Fruit fly (Drosophila melanogaster) whole organism, embryonic: ENCODE results near the gene Pk34A.

Experiments used
- Bgb ChIP-seq: fragments of 200-800 bp; sonication (Bioruptor generic); IDR thresholded peaks from 2 replicates; pipeline ENCODE4 v1.3.6; 2022; ENCODE audit warnings: missing biosample characterization, missing genetic modification characterization; ENCODE audit not compliant: partially characterized antibody
- CG10209 ChIP-seq: fragments of 200-800 bp; sonication (Bioruptor generic); optimal IDR thresholded peaks from 3 replicates; lab custom pipeline; 2017; ENCODE audit warnings: missing biosample characterization, mild to moderate bottlenecking, missing genetic modification characterization, missing genetic modification reagents
- CG10274 ChIP-seq: fragments of 200-800 bp; sonication (Bioruptor generic); optimal IDR thresholded peaks from 3 replicates; lab custom pipeline; 2017; ENCODE audit warnings: missing biosample characterization, mild to moderate bottlenecking, missing genetic modification characterization
- CG11247 ChIP-seq: fragments of 200-800 bp; sonication (Bioruptor generic); IDR thresholded peaks from 2 replicates; pipeline ENCODE4 v1.3.6; 2022; ENCODE audit warnings: missing biosample characterization, missing genetic modification characterization
- CG11504 ChIP-seq: fragments of 200-800 bp; sonication (Bioruptor generic); optimal IDR thresholded peaks from 3 replicates; lab custom pipeline; 2019; ENCODE audit warnings: missing biosample characterization, mild to moderate bottlenecking, missing genetic modification characterization, moderate library complexity
- CG11723 ChIP-seq: fragments of 200-800 bp; sonication (Bioruptor generic); optimal IDR thresholded peaks from 2 replicates; lab custom pipeline; 2017; ENCODE audit warnings: missing biosample characterization, mild to moderate bottlenecking, missing genetic modification characterization
- CG13296 ChIP-seq: fragments of 200-800 bp; sonication (Bioruptor generic); optimal IDR thresholded peaks from 3 replicates; lab custom pipeline; 2018; ENCODE audit warnings: missing biosample characterization, mild to moderate bottlenecking, missing genetic modification characterization
- CG15479 ChIP-seq: fragments of 200-800 bp; sonication (Bioruptor generic); optimal IDR thresholded peaks from 3 replicates; lab custom pipeline; 2019; ENCODE audit warnings: missing biosample characterization, mild to moderate bottlenecking, missing genetic modification characterization, moderate library complexity
- CG17328 ChIP-seq: fragments of 200-800 bp; sonication (Bioruptor generic); IDR thresholded peaks from 2 replicates; pipeline ENCODE4 v1.3.6; 2022; ENCODE audit warnings: missing biosample characterization, missing genetic modification characterization
- CG17359 ChIP-seq: fragments of 200-800 bp; sonication (Bioruptor generic); optimal IDR thresholded peaks from 3 replicates; lab custom pipeline; 2018; ENCODE audit warnings: missing biosample characterization, mild to moderate bottlenecking, missing genetic modification characterization, moderate library complexity
- CG17385 ChIP-seq: fragments of 200-800 bp; sonication (Bioruptor generic); optimal IDR thresholded peaks from 3 replicates; lab custom pipeline; 2018; ENCODE audit warnings: missing biosample characterization, mild to moderate bottlenecking, missing genetic modification characterization
- CG18764 ChIP-seq: fragments of 200-800 bp; sonication (Bioruptor generic); optimal IDR thresholded peaks from 3 replicates; lab custom pipeline; 2016; ENCODE audit warnings: missing biosample characterization, missing genetic modification characterization
- CG2712 ChIP-seq: fragments of 200-800 bp; optimal IDR thresholded peaks from 3 replicates; lab custom pipeline; 2019; ENCODE audit warnings: missing biosample characterization, mild to moderate bottlenecking, missing genetic modification characterization, moderate library complexity
- CG31224 ChIP-seq: fragments of 200-800 bp; sonication (Bioruptor generic); IDR thresholded peaks from 2 replicates; pipeline ENCODE4 v1.3.6; 2022; ENCODE audit warnings: missing biosample characterization, missing genetic modification characterization
- CG32772 ChIP-seq: fragments of 200-800 bp; sonication (Bioruptor generic); IDR thresholded peaks from 2 replicates; pipeline ENCODE4 v1.3.6; 2022; ENCODE audit warnings: missing biosample characterization, missing genetic modification characterization
- CG4730 ChIP-seq: fragments of 200-800 bp; sonication (Bioruptor generic); IDR thresholded peaks from 2 replicates; pipeline ENCODE4 v1.3.6; 2022; ENCODE audit warnings: missing biosample characterization, missing genetic modification characterization
- CG6654 ChIP-seq: fragments of 200-800 bp; sonication (Bioruptor generic); optimal IDR thresholded peaks from 2 replicates; lab custom pipeline; 2017; ENCODE audit warnings: missing biosample characterization, mild to moderate bottlenecking, missing genetic modification characterization
- CG7357 ChIP-seq: fragments of 200-800 bp; sonication (Bioruptor generic); IDR thresholded peaks from 3 replicates; pipeline ENCODE4 v1.3.6; 2022; ENCODE audit warnings: missing biosample characterization, missing genetic modification characterization
- CG8765 ChIP-seq: fragments of 200-800 bp; sonication (Bioruptor generic); IDR thresholded peaks from 2 replicates; pipeline ENCODE4 v1.3.6; 2022; ENCODE audit warnings: missing biosample characterization, missing genetic modification characterization
- D19A ChIP-seq: fragments of 200-800 bp; optimal IDR thresholded peaks from 3 replicates; lab custom pipeline; 2019; ENCODE audit warnings: missing biosample characterization, mild to moderate bottlenecking, missing genetic modification characterization, moderate library complexity
- Dfd ChIP-seq, 2 experiments: fragments of >200 bp; optimal IDR thresholded peaks; 2 replicates each; lab custom pipeline; 2017; ENCODE audit warnings: missing biosample characterization in 2 of 2, missing genetic modification characterization in 2 of 2
- Max ChIP-seq: fragments of 200-800 bp; sonication (Bioruptor generic); optimal IDR thresholded peaks from 2 replicates; lab custom pipeline; 2016; ENCODE audit warnings: missing biosample characterization, mild to moderate bottlenecking, missing genetic modification characterization
- Nf-YA ChIP-seq: fragments of 200-800 bp; sonication (Bioruptor generic); IDR thresholded peaks from 2 replicates; pipeline ENCODE4 v1.3.6; 2022; ENCODE audit warnings: missing biosample characterization, missing genetic modification characterization
- NfI ChIP-seq: fragments of 200-800 bp; sonication (Bioruptor generic); optimal IDR thresholded peaks from 3 replicates; lab custom pipeline; 2018; ENCODE audit warnings: missing biosample characterization, mild to moderate bottlenecking, missing genetic modification characterization, moderate library complexity
- Pdp1 ChIP-seq, 2 experiments: fragments of 200-800 bp; sonication (Bioruptor generic); optimal IDR thresholded peaks; 3 replicates each; lab custom pipeline; 2016; ENCODE audit warnings: missing biosample characterization in 2 of 2, missing genetic modification characterization in 2 of 2, mild to moderate bottlenecking in 1 of 2, moderate library complexity in 1 of 2
- Scr ChIP-seq: fragments of 200-800 bp; sonication (Bioruptor generic); IDR thresholded peaks from 2 replicates; pipeline ENCODE4 v1.3.6; 2022; ENCODE audit warnings: missing biosample characterization, missing genetic modification characterization; ENCODE audit not compliant: partially characterized antibody
- Side ChIP-seq: fragments of 200-800 bp; sonication (Bioruptor generic); optimal IDR thresholded peaks from 2 replicates; lab custom pipeline; 2016; ENCODE audit warnings: missing biosample characterization, missing genetic modification characterization
- Xrp1 ChIP-seq: fragments of 200-800 bp; sonication (Bioruptor generic); IDR thresholded peaks from 2 replicates; pipeline ENCODE4 v1.3.6; 2022; ENCODE audit warnings: missing biosample characterization, missing genetic modification characterization
- ab ChIP-seq: fragments of 200-800 bp; sonication (Bioruptor generic); optimal IDR thresholded peaks from 2 replicates; lab custom pipeline; 2016; ENCODE audit warnings: missing biosample characterization, missing genetic modification characterization
- ase ChIP-seq: fragments of 200-800 bp; sonication (Bioruptor generic); IDR thresholded peaks from 3 replicates; pipeline ENCODE4 v1.3.6; 2022; ENCODE audit warnings: missing biosample characterization, missing genetic modification characterization
- az2 ChIP-seq: fragments of 200-800 bp; sonication (Bioruptor generic); optimal IDR thresholded peaks from 3 replicates; lab custom pipeline; 2016; ENCODE audit warnings: missing biosample characterization, missing genetic modification characterization
- btn ChIP-seq: fragments of 200-800 bp; sonication (Bioruptor generic); optimal IDR thresholded peaks from 2 replicates; lab custom pipeline; 2016; ENCODE audit warnings: missing biosample characterization, missing genetic modification characterization
- danr ChIP-seq: fragments of 200-800 bp; sonication (Bioruptor generic); IDR thresholded peaks from 2 replicates; pipeline ENCODE4 v1.3.6; 2022; ENCODE audit warnings: missing biosample characterization, missing genetic modification characterization
- disco-r ChIP-seq: fragments of 200-800 bp; sonication (Bioruptor generic); optimal IDR thresholded peaks from 2 replicates; lab custom pipeline; 2016; ENCODE audit warnings: missing biosample characterization, missing genetic modification characterization
- dysf ChIP-seq: fragments of 200-800 bp; sonication (Bioruptor generic); IDR thresholded peaks from 3 replicates; pipeline ENCODE4 v1.3.6; 2022; ENCODE audit warnings: missing biosample characterization, missing genetic modification characterization
- en ChIP-seq: fragments of 200-800 bp; sonication (Bioruptor generic); optimal IDR thresholded peaks from 2 replicates; lab custom pipeline; 2016; ENCODE audit warnings: missing biosample characterization, missing genetic modification characterization
- grn ChIP-seq: fragments of 200-800 bp; sonication (Bioruptor generic); optimal IDR thresholded peaks from 3 replicates; lab custom pipeline; 2017; ENCODE audit warnings: missing biosample characterization, missing genetic modification characterization
- lbe ChIP-seq: fragments of 200-800 bp; sonication (Bioruptor generic); optimal IDR thresholded peaks from 2 replicates; lab custom pipeline; 2016; ENCODE audit warnings: missing biosample characterization, mild to moderate bottlenecking, missing genetic modification characterization
- mirr ChIP-seq: fragments of 200-800 bp; sonication (Bioruptor generic); optimal IDR thresholded peaks from 3 replicates; lab custom pipeline; 2018; ENCODE audit warnings: missing biosample characterization, mild to moderate bottlenecking, missing genetic modification characterization
- nom ChIP-seq: fragments of 200-800 bp; sonication (Bioruptor generic); optimal IDR thresholded peaks from 2 replicates; lab custom pipeline; 2017; ENCODE audit warnings: missing biosample characterization, missing genetic modification characterization, mild to moderate bottlenecking, moderate library complexity, missing genetic modification reagents
- p53 ChIP-seq: fragments of 200-800 bp; sonication (Bioruptor generic); optimal IDR thresholded peaks from 2 replicates; lab custom pipeline; 2016; ENCODE audit warnings: missing biosample characterization, missing genetic modification characterization
- pfk ChIP-seq: fragments of 200-800 bp; sonication (Bioruptor generic); optimal IDR thresholded peaks from 2 replicates; lab custom pipeline; 2018; ENCODE audit warnings: missing biosample characterization, mild to moderate bottlenecking, missing genetic modification characterization, moderate library complexity
- pnt ChIP-seq: fragments of 200-800 bp; sonication (Bioruptor generic); optimal IDR thresholded peaks from 3 replicates; lab custom pipeline; 2016; ENCODE audit warnings: missing biosample characterization, missing genetic modification characterization
- scrt ChIP-seq: fragments of 200-800 bp; sonication (Bioruptor generic); optimal IDR thresholded peaks from 2 replicates; lab custom pipeline; 2018; ENCODE audit warnings: missing biosample characterization, mild to moderate bottlenecking, missing genetic modification characterization, moderate library complexity
- sima ChIP-seq: fragments of 200-800 bp; sonication (Bioruptor generic); optimal IDR thresholded peaks from 2 replicates; lab custom pipeline; 2016; ENCODE audit warnings: missing biosample characterization, missing genetic modification characterization
- sob ChIP-seq: fragments of 200-800 bp; sonication (Bioruptor generic); IDR thresholded peaks from 2 replicates; pipeline ENCODE4 v1.3.6; 2022; ENCODE audit warnings: missing biosample characterization, missing genetic modification characterization
- stc ChIP-seq: fragments of 200-800 bp; sonication (Bioruptor generic); IDR thresholded peaks from 2 replicates; pipeline ENCODE4 v1.3.6; 2022; ENCODE audit warnings: missing biosample characterization, missing genetic modification characterization
- tup ChIP-seq: fragments of 200-800 bp; sonication (Bioruptor generic); optimal IDR thresholded peaks from 2 replicates; lab custom pipeline; 2016; ENCODE audit warnings: missing biosample characterization, mild to moderate bottlenecking, missing genetic modification characterization, moderate library complexity
- zfh2 ChIP-seq: fragments of 200-800 bp; sonication (Bioruptor generic); optimal IDR thresholded peaks from 2 replicates; lab custom pipeline; 2016; ENCODE audit warnings: missing biosample characterization, missing genetic modification characterization

Gene Pk34A

dm6 chr2L:13164994-13165801, 6.6 kb downstream of the Pk34A start, which contains the start of gene Sirt1 (continued):
- TF ChIP-seq pnt = peak; percentile 59
- TF ChIP-seq Nf-YA (GFP tag; lab: Robert Waterston, UW) = no peak
- TF ChIP-seq dysf (GFP tag; lab: Robert Waterston, UW) = peak; percentile 90
- no peak for TF ChIP-seq Dfd (GFP tag; optimal IDR thresholded peaks at IDR 0.05; lab: Kevin White, UChicago)
- TF ChIP-seq danr (GFP tag; lab: Robert Waterston, UW) = no peak; the same call in 1 of the 2 replicates
- TF ChIP-seq ase (GFP tag; lab: Robert Waterston, UW) = peak; percentile 59; the same call in 1 of the 3 replicates
- TF ChIP-seq Side (GFP tag; lab: Kevin White, UChicago) = no peak
- no peak for TF ChIP-seq CG15479
- peak; percentile 50; the same call in 1 of the 2 replicates for TF ChIP-seq stc (GFP tag; lab: Robert Waterston, UW)
- peak; percentile 67 for TF ChIP-seq CG4730
- no peak for TF ChIP-seq mirr (GFP tag; lab: Kevin White, UChicago)
- peak; percentile 70 to 85 for TF ChIP-seq Pdp1 (GFP tag; optimal IDR thresholded peaks at IDR 0.05; lab: Kevin White, UChicago)
- TF ChIP-seq NfI = peak; percentile 81
- no peak for TF ChIP-seq D19A (tag; lab: Kevin White, UChicago)
- TF ChIP-seq disco-r = no peak
- peak; percentile 11 for TF ChIP-seq tup (GFP tag; lab: Kevin White, UChicago)
- peak; percentile 91 for TF ChIP-seq CG11504 (tag; lab: Kevin White, UChicago)
- peak; percentile 57; the same call in 1 of the 2 replicates for TF ChIP-seq CG11247 (GFP tag; lab: Robert Waterston, UW)
- TF ChIP-seq scrt (GFP tag; lab: Kevin White, UChicago) = peak; percentile 41
- peak; percentile 88 for TF ChIP-seq CG10209
- no peak for TF ChIP-seq grn
- peak; percentile 71 for TF ChIP-seq CG17359 (tag; lab: Kevin White, UChicago)
- peak; percentile 67 for TF ChIP-seq CG6654 (GFP tag; lab: Kevin White, UChicago)
- peak; percentile 77 for TF ChIP-seq CG17385 (GFP tag; lab: Kevin White, UChicago)
- TF ChIP-seq lbe (GFP tag; lab: Kevin White, UChicago) = peak; percentile 32
- peak; percentile 61; the same call in 1 of the 2 replicates for TF ChIP-seq sob (GFP tag; lab: Robert Waterston, UW)
- peak; percentile 43 for TF ChIP-seq CG10274
- TF ChIP-seq Max (GFP tag; lab: Kevin White, UChicago) = peak; percentile 49
- TF ChIP-seq CG7357 (GFP tag; lab: Robert Waterston, UW) = peak; percentile 83
- no peak for TF ChIP-seq ab (GFP tag; lab: Kevin White, UChicago)
- TF ChIP-seq CG18764 = peak; percentile 77
- TF ChIP-seq CG13296 (GFP tag; lab: Kevin White, UChicago) = peak; percentile 80
- TF ChIP-seq Bgb (GFP tag; lab: Robert Waterston, UW) = peak; percentile 48; the same call in 1 of the 2 replicates
- peak; percentile 64 for TF ChIP-seq nom
- peak; percentile 42; the same call in 1 of the 2 replicates for TF ChIP-seq CG17328 (GFP tag; lab: Robert Waterston, UW)
- peak; percentile 90 for TF ChIP-seq CG2712 (tag; lab: Kevin White, UChicago)
- TF ChIP-seq CG32772 = peak; percentile 75; the same call in 1 of the 2 replicates
- TF ChIP-seq pfk (GFP tag; lab: Kevin White, UChicago) = no peak
- TF ChIP-seq btn (GFP tag; lab: Kevin White, UChicago) = no peak
- no peak for TF ChIP-seq en (GFP tag; lab: Kevin White, UChicago)
- peak; percentile 92 for TF ChIP-seq az2 (GFP tag; lab: Kevin White, UChicago)
- peak; percentile 80 for TF ChIP-seq Xrp1 (GFP tag; lab: Robert Waterston, UW)
- peak; percentile 49; the same call in 1 of the 2 replicates for TF ChIP-seq CG8765 (GFP tag; lab: Robert Waterston, UW)
- TF ChIP-seq CG11723 (GFP tag; lab: Kevin White, UChicago) = peak; percentile 66
- TF ChIP-seq sima (GFP tag; lab: Kevin White, UChicago) = no peak
- TF ChIP-seq Scr (GFP tag; lab: Robert Waterston, UW) = peak; percentile 35; the same call in 1 of the 2 replicates
- peak; percentile 43 for TF ChIP-seq zfh2 (GFP tag; lab: Kevin White, UChicago)
- TF ChIP-seq CG31224 (GFP tag; lab: Robert Waterston, UW) = peak; percentile 79
- TF ChIP-seq p53 (GFP tag; lab: Kevin White, UChicago) = no peak
